Fruit fly (Drosophila melanogaster): Measurements from ENCODE around the gene CG15478.

CG15478 gene

dm6 chrX:7701282-7702078 is 16.3 kb downstream of the CG15478 start (continued):
- peak; percentile 61 for TF ChIP-seq lilli (GFP tag; optimal IDR thresholded peaks at IDR 0.05)
- TF ChIP-seq wek (GFP tag; optimal IDR thresholded peaks at IDR 0.05) = no peak
- peak; percentile 55 for TF ChIP-seq CG7987 (GFP tag; optimal IDR thresholded peaks at IDR 0.05)
- TF ChIP-seq onecut (GFP tag; IDR thresholded peaks at IDR 0.05) = peak; percentile 32; the same call in 1 of the 2 replicates
- TF ChIP-seq CG3065 (GFP tag; optimal IDR thresholded peaks at IDR 0.05) = no peak
- TF ChIP-seq lmd (GFP tag; IDR thresholded peaks at IDR 0.05) = peak; percentile 77
- peak; percentile 72 for TF ChIP-seq CG6689 (GFP tag; IDR thresholded peaks at IDR 0.05)
- TF ChIP-seq CG11504 (tag; optimal IDR thresholded peaks at IDR 0.05) = peak; percentile 64
- TF ChIP-seq B-H2 (GFP tag; optimal IDR thresholded peaks at IDR 0.05) = peak; percentile 79
- TF ChIP-seq NFAT (GFP tag; IDR thresholded peaks at IDR 0.05) = peak; percentile 65
- TF ChIP-seq seq (GFP tag; IDR thresholded peaks at IDR 0.05) = peak; percentile 57
- no peak; the same call in 1 of the 2 replicates for TF ChIP-seq ara (GFP tag; IDR thresholded peaks at IDR 0.05)
- peak; percentile 66 for TF ChIP-seq CG17829 (tag; optimal IDR thresholded peaks at IDR 0.05)
- peak; percentile 76 for TF ChIP-seq CG9932 (GFP tag; IDR thresholded peaks at IDR 0.05)
- TF ChIP-seq Hr39 (optimal IDR thresholded peaks at IDR 0.05) = no peak
- peak; percentile 40 for TF ChIP-seq CG6813 (GFP tag; optimal IDR thresholded peaks at IDR 0.05)
- peak; percentile 32 for TF ChIP-seq Bdp1 (GFP tag; optimal IDR thresholded peaks at IDR 0.05)
- peak; percentile 51 for TF ChIP-seq shn (GFP tag; optimal IDR thresholded peaks at IDR 0.05)
- TF ChIP-seq Hand (GFP tag; optimal IDR thresholded peaks at IDR 0.05) = peak; percentile 69
- TF ChIP-seq CG13296 (GFP tag; optimal IDR thresholded peaks at IDR 0.05) = peak; percentile 84
- TF ChIP-seq sd (tag; optimal IDR thresholded peaks at IDR 0.05) = peak; percentile 66
- peak; percentile 87 for TF ChIP-seq Fer3 (tag; optimal IDR thresholded peaks at IDR 0.05)
- peak; percentile 8; the same call in 1 of the 2 replicates for TF ChIP-seq bowl (GFP tag; IDR thresholded peaks at IDR 0.05)
- 0 out of 3 replicates have a peak, but pooled peaks have one; percentile 41 for TF ChIP-seq ci (GFP tag; IDR thresholded peaks at IDR 0.05)
- TF ChIP-seq exex (tag; optimal IDR thresholded peaks at IDR 0.05) = peak; percentile 61
- TF ChIP-seq CG9215 (GFP tag; IDR thresholded peaks at IDR 0.05) = peak; percentile 68
- peak; percentile 41; the same call in 1 of the 2 replicates for TF ChIP-seq CG4404 (GFP tag; IDR thresholded peaks at IDR 0.05)
- TF ChIP-seq ttk (GFP tag; IDR thresholded peaks at IDR 0.05) = peak; percentile 29
- no peak for TF ChIP-seq ken (GFP tag; IDR thresholded peaks at IDR 0.05)
- TF ChIP-seq CG7839 (tag; optimal IDR thresholded peaks at IDR 0.05) = peak; percentile 70
- peak; percentile 48 for TF ChIP-seq esg (GFP tag; conservative IDR thresholded peaks at IDR 0.05)
- peak; percentile 92 for TF ChIP-seq CG10543 (GFP tag; optimal IDR thresholded peaks at IDR 0.05)
- peak; percentile 84 for TF ChIP-seq Oli (tag; optimal IDR thresholded peaks at IDR 0.05)
- TF ChIP-seq chm (GFP tag; IDR thresholded peaks at IDR 0.05) = 0 out of 2 replicates have a peak, but pooled peaks have one; percentile 11
- TF ChIP-seq Ada2b (GFP tag; IDR thresholded peaks at IDR 0.05) = peak; percentile 53; the same call in 1 of the 2 replicates
- TF ChIP-seq org-1 (GFP tag; optimal IDR thresholded peaks at IDR 0.05) = peak; percentile 60
- TF ChIP-seq rib (GFP tag; IDR thresholded peaks at IDR 0.05) = peak; percentile 28; the same call in 1 of the 2 replicates
- TF ChIP-seq disco-r (GFP tag; optimal IDR thresholded peaks at IDR 0.05) = peak; percentile 17
- TF ChIP-seq CG18476 (GFP tag; optimal IDR thresholded peaks at IDR 0.05) = peak; percentile 42
- peak; percentile 67 for TF ChIP-seq Dbx (GFP tag; IDR thresholded peaks at IDR 0.05)
- peak; percentile 57 for TF ChIP-seq az2 (GFP tag; optimal IDR thresholded peaks at IDR 0.05)
- peak; percentile 68 for TF ChIP-seq CrebB (tag; optimal IDR thresholded peaks at IDR 0.05)
- peak; percentile 74 for TF ChIP-seq sens (GFP tag)
- TF ChIP-seq Mes4 (GFP tag; optimal IDR thresholded peaks at IDR 0.05) = peak; percentile 41
- TF ChIP-seq CG16863 (GFP tag; optimal IDR thresholded peaks at IDR 0.05) = no peak
- peak; percentile 15 for TF ChIP-seq CG18011 (GFP tag; optimal IDR thresholded peaks at IDR 0.05)
- peak; percentile 58 for TF ChIP-seq Hsf (GFP tag; optimal IDR thresholded peaks at IDR 0.05)
- no peak for TF ChIP-seq pros (GFP tag; optimal IDR thresholded peaks at IDR 0.05)
- TF ChIP-seq Usf (GFP tag; optimal IDR thresholded peaks at IDR 0.05) = peak; percentile 43
- TF ChIP-seq gsb (GFP tag; IDR thresholded peaks at IDR 0.05) = peak; percentile 56

Measured in whole organism, embryonic.